Fruit fly (Drosophila melanogaster) whole organism, embryonic: ENCODE measurements around the gene DopEcR.

Experiments
- Abd-B ChIP-seq: fragments of 200-800 bp; sonication (Bioruptor generic); optimal IDR thresholded peaks from 2 replicates; lab custom pipeline; 2018; ENCODE audit warnings: missing biosample characterization, mild to moderate bottlenecking, missing genetic modification characterization, moderate library complexity
- Blimp-1 ChIP-seq: fragments of 200-800 bp; sonication (Bioruptor generic); optimal IDR thresholded peaks from 3 replicates; lab custom pipeline; 2018; ENCODE audit warnings: missing biosample characterization, missing genetic modification characterization, mild to moderate bottlenecking, moderate library complexity, missing genetic modification reagents
- BtbVII ChIP-seq: fragments of 200-800 bp; sonication (Bioruptor generic); optimal IDR thresholded peaks from 3 replicates; lab custom pipeline; 2017; ENCODE audit warnings: missing biosample characterization, mild to moderate bottlenecking, missing genetic modification characterization
- C15 ChIP-seq: fragments of 200-800 bp; sonication (Bioruptor generic); IDR thresholded peaks from 3 replicates; pipeline ENCODE4 v1.3.6; 2022; ENCODE audit warnings: missing biosample characterization, missing genetic modification characterization
- CG10147 ChIP-seq: fragments of 200-800 bp; sonication (Bioruptor generic); optimal IDR thresholded peaks from 2 replicates; lab custom pipeline; 2019; ENCODE audit warnings: missing biosample characterization, mild to moderate bottlenecking, missing genetic modification characterization, moderate library complexity
- CG1024 ChIP-seq: fragments of 200-800 bp; sonication (Bioruptor generic); IDR thresholded peaks from 2 replicates; pipeline ENCODE4 v1.3.6; 2022; ENCODE audit warnings: missing biosample characterization, missing genetic modification characterization
- CG11093 ChIP-seq: fragments of 200-800 bp; sonication (Bioruptor generic); IDR thresholded peaks from 3 replicates; pipeline ENCODE4 v1.3.6; 2022; ENCODE audit warnings: missing biosample characterization, missing genetic modification characterization
- CG11247 ChIP-seq: fragments of 200-800 bp; sonication (Bioruptor generic); IDR thresholded peaks from 2 replicates; pipeline ENCODE4 v1.3.6; 2022; ENCODE audit warnings: missing biosample characterization, missing genetic modification characterization
- CG11398 ChIP-seq: fragments of 200-800 bp; sonication (Bioruptor generic); optimal IDR thresholded peaks from 2 replicates; lab custom pipeline; 2016; ENCODE audit warnings: missing biosample characterization, missing genetic modification characterization
- CG11456 ChIP-seq: fragments of 200-800 bp; sonication (Bioruptor generic); IDR thresholded peaks from 3 replicates; pipeline ENCODE4 v1.3.6; 2022; ENCODE audit warnings: missing biosample characterization, missing genetic modification characterization
- CG12071 ChIP-seq: fragments of 200-800 bp; sonication (Bioruptor generic); optimal IDR thresholded peaks from 3 replicates; lab custom pipeline; 2018; ENCODE audit warnings: missing biosample characterization, mild to moderate bottlenecking, missing genetic modification characterization
- CG12219 ChIP-seq: fragments of 200-800 bp; sonication (Bioruptor generic); optimal IDR thresholded peaks from 3 replicates; lab custom pipeline; 2018; ENCODE audit warnings: missing biosample characterization, mild to moderate bottlenecking, missing genetic modification characterization
- CG2199 ChIP-seq: fragments of 200-800 bp; sonication (Bioruptor generic); IDR thresholded peaks from 3 replicates; pipeline ENCODE4 v1.3.6; 2022; ENCODE audit warnings: missing biosample characterization, missing genetic modification characterization
- CG4282 ChIP-seq: fragments of 200-800 bp; sonication (Bioruptor generic); optimal IDR thresholded peaks from 2 replicates; lab custom pipeline; 2016; ENCODE audit warnings: missing biosample characterization, missing genetic modification characterization
- CG5180 ChIP-seq: fragments of 200-800 bp; sonication (Bioruptor generic); optimal IDR thresholded peaks from 3 replicates; lab custom pipeline; 2017; ENCODE audit warnings: missing biosample characterization, missing genetic modification characterization, mild to moderate bottlenecking, moderate library complexity, missing genetic modification reagents
- CG6254 ChIP-seq: fragments of 200-800 bp; sonication (Bioruptor generic); optimal IDR thresholded peaks from 3 replicates; lab custom pipeline; 2017; ENCODE audit warnings: mild to moderate bottlenecking, missing biosample characterization, missing genetic modification reagents, missing genetic modification characterization
- CG6791 ChIP-seq: fragments of 200-800 bp; sonication (Bioruptor generic); IDR thresholded peaks from 3 replicates; pipeline ENCODE4 v1.3.6; 2022; ENCODE audit warnings: missing biosample characterization, missing genetic modification characterization; ENCODE audit not compliant: partially characterized antibody
- CG7271 ChIP-seq: fragments of 200-800 bp; sonication (Bioruptor generic); optimal IDR thresholded peaks from 2 replicates; lab custom pipeline; 2018; ENCODE audit warnings: missing biosample characterization, mild to moderate bottlenecking, missing genetic modification characterization, moderate library complexity
- CG8924 ChIP-seq: fragments of 200-800 bp; optimal IDR thresholded peaks from 3 replicates; lab custom pipeline; 2019; ENCODE audit warnings: missing biosample characterization, mild to moderate bottlenecking, missing genetic modification characterization, moderate library complexity
- Deaf1 ChIP-seq: fragments of 200-800 bp; optimal IDR thresholded peaks from 3 replicates; lab custom pipeline; 2019; ENCODE audit warnings: missing biosample characterization, mild to moderate bottlenecking, missing genetic modification characterization, moderate library complexity
- Eip74EF ChIP-seq, 2 experiments: fragments of 200-800 bp in 1 of 2; fragments of >200 bp in 1 of 2; sonication (Bioruptor generic) in 1 of 2; optimal IDR thresholded peaks; 2 replicates each; lab custom pipeline; 2017 to 2019; ENCODE audit warnings: missing biosample characterization in 2 of 2, missing genetic modification characterization in 2 of 2, mild to moderate bottlenecking in 1 of 2, moderate library complexity in 1 of 2
- Ets65A ChIP-seq: fragments of 200-800 bp; sonication (Bioruptor generic); peaks from one replicate; lab custom pipeline; 2016; ENCODE audit warnings: missing biosample characterization, missing genetic modification characterization
- Jarid2 ChIP-seq: fragments of 200-800 bp; sonication (Bioruptor generic); optimal IDR thresholded peaks from 3 replicates; lab custom pipeline; 2017; ENCODE audit warnings: mild to moderate bottlenecking, missing biosample characterization, missing genetic modification reagents, missing genetic modification characterization
- Mad ChIP-seq: fragments of 200-800 bp; sonication (Bioruptor generic); optimal IDR thresholded peaks from 2 replicates; lab custom pipeline; 2016; ENCODE audit warnings: missing biosample characterization, missing genetic modification characterization
- NC2β ChIP-seq: fragments of 200-800 bp; sonication (Bioruptor generic); optimal IDR thresholded peaks from 2 replicates; lab custom pipeline; 2016; ENCODE audit warnings: missing biosample characterization, missing genetic modification characterization
- NFAT ChIP-seq: fragments of 200-800 bp; sonication (Bioruptor generic); IDR thresholded peaks from 2 replicates; pipeline ENCODE4 v1.3.6; 2022; ENCODE audit warnings: missing biosample characterization, missing genetic modification characterization
- Neu2 ChIP-seq: fragments of 200-800 bp; sonication (Bioruptor generic); optimal IDR thresholded peaks from 3 replicates; lab custom pipeline; 2016; ENCODE audit warnings: missing biosample characterization, missing genetic modification characterization, borderline replicate concordance
- Nf-YA ChIP-seq: fragments of 200-800 bp; sonication (Bioruptor generic); IDR thresholded peaks from 2 replicates; pipeline ENCODE4 v1.3.6; 2022; ENCODE audit warnings: missing biosample characterization, missing genetic modification characterization
- Ravus ChIP-seq: fragments of 200-800 bp; sonication (Bioruptor generic); IDR thresholded peaks from 2 replicates; pipeline ENCODE4 v1.3.6; 2022; ENCODE audit warnings: missing biosample characterization, missing genetic modification characterization
- Sox102F ChIP-seq: fragments of 200-800 bp; sonication (Bioruptor generic); optimal IDR thresholded peaks from 2 replicates; lab custom pipeline; 2018; ENCODE audit warnings: missing biosample characterization, mild to moderate bottlenecking, missing genetic modification characterization, moderate library complexity
- Ssrp ChIP-seq: fragments of 200-800 bp; sonication (Bioruptor generic); optimal IDR thresholded peaks from 2 replicates; lab custom pipeline; 2018; ENCODE audit warnings: missing biosample characterization, mild to moderate bottlenecking, missing genetic modification characterization, moderate library complexity
- ab ChIP-seq: fragments of 200-800 bp; sonication (Bioruptor generic); optimal IDR thresholded peaks from 2 replicates; lab custom pipeline; 2016; ENCODE audit warnings: missing biosample characterization, missing genetic modification characterization
- ash1 ChIP-seq: fragments of 200-800 bp; sonication (Bioruptor generic); optimal IDR thresholded peaks from 2 replicates; lab custom pipeline; 2018; ENCODE audit warnings: missing biosample characterization, mild to moderate bottlenecking, missing genetic modification characterization
- ci ChIP-seq: fragments of 200-800 bp; sonication (Bioruptor generic); IDR thresholded peaks from 3 replicates; pipeline ENCODE4 v1.3.6; 2022; ENCODE audit warnings: missing biosample characterization, missing genetic modification characterization
- dm ChIP-seq: fragments of 200-800 bp; sonication (Bioruptor generic); optimal IDR thresholded peaks from 3 replicates; lab custom pipeline; 2016; ENCODE audit warnings: missing biosample characterization, missing genetic modification characterization
- esg ChIP-seq: fragments of 200-800 bp; sonication (Bioruptor generic); conservative IDR thresholded peaks from 2 replicates; pipeline ENCODE4 v1.3.6; 2022; ENCODE audit warnings: missing biosample characterization, missing genetic modification characterization
- gce ChIP-seq: fragments of 200-800 bp; sonication (Bioruptor generic); IDR thresholded peaks from 3 replicates; pipeline ENCODE4 v1.3.6; 2022; ENCODE audit warnings: missing biosample characterization, missing genetic modification characterization
- hb ChIP-seq: fragments of 200-800 bp; sonication (Bioruptor generic); IDR thresholded peaks from 3 replicates; pipeline ENCODE4 v1.3.6; 2022; ENCODE audit warnings: missing biosample characterization, missing genetic modification characterization; ENCODE audit not compliant: partially characterized antibody
- kni ChIP-seq: fragments of 200-800 bp; sonication (Bioruptor generic); optimal IDR thresholded peaks from 3 replicates; lab custom pipeline; 2017; ENCODE audit warnings: mild to moderate bottlenecking, missing biosample characterization, missing genetic modification reagents, missing genetic modification characterization
- lmd ChIP-seq: fragments of 200-800 bp; sonication (Bioruptor generic); IDR thresholded peaks from 2 replicates; pipeline ENCODE4 v1.3.6; 2022; ENCODE audit warnings: missing biosample characterization, missing genetic modification characterization
- nerfin-1 ChIP-seq: fragments of 200-800 bp; sonication (Bioruptor generic); optimal IDR thresholded peaks from 3 replicates; lab custom pipeline; 2019; ENCODE audit warnings: missing biosample characterization, mild to moderate bottlenecking, missing genetic modification characterization, moderate library complexity
- pho ChIP-seq: fragments of 200-800 bp; sonication (Bioruptor generic); optimal IDR thresholded peaks from 2 replicates; lab custom pipeline; 2016; ENCODE audit warnings: missing biosample characterization, missing genetic modification characterization
- row ChIP-seq: fragments of 200-800 bp; sonication (Bioruptor generic); IDR thresholded peaks from 3 replicates; pipeline ENCODE4 v1.3.6; 2022; ENCODE audit warnings: missing biosample characterization, missing genetic modification characterization
- run ChIP-seq: fragments of 200-800 bp; sonication (Bioruptor generic); optimal IDR thresholded peaks from 3 replicates; lab custom pipeline; 2018; ENCODE audit warnings: missing biosample characterization, mild to moderate bottlenecking, missing genetic modification characterization
- sd ChIP-seq: fragments of 200-800 bp; sonication (Bioruptor generic); optimal IDR thresholded peaks from 3 replicates; lab custom pipeline; 2018; ENCODE audit warnings: missing biosample characterization, mild to moderate bottlenecking, missing genetic modification characterization, moderate library complexity
- sens ChIP-seq: fragments of 200-800 bp; sonication (Bioruptor generic); peaks from one replicate; lab custom pipeline; 2016; ENCODE audit warnings: missing biosample characterization, missing genetic modification characterization
- sr ChIP-seq: fragments of 200-800 bp; sonication (Bioruptor generic); IDR thresholded peaks from 3 replicates; pipeline ENCODE4 v1.3.6; 2022; ENCODE audit warnings: missing biosample characterization, missing genetic modification characterization
- toy ChIP-seq: fragments of 200-800 bp; sonication (Bioruptor generic); IDR thresholded peaks from 2 replicates; pipeline ENCODE4 v1.3.6; 2022; ENCODE audit warnings: missing biosample characterization, missing genetic modification characterization
- zfh1 ChIP-seq: fragments of 200-800 bp; sonication (Bioruptor generic); IDR thresholded peaks from 3 replicates; pipeline ENCODE4 v1.3.6; 2022; ENCODE audit warnings: missing biosample characterization, missing genetic modification characterization

The DopEcR gene

DNA sequence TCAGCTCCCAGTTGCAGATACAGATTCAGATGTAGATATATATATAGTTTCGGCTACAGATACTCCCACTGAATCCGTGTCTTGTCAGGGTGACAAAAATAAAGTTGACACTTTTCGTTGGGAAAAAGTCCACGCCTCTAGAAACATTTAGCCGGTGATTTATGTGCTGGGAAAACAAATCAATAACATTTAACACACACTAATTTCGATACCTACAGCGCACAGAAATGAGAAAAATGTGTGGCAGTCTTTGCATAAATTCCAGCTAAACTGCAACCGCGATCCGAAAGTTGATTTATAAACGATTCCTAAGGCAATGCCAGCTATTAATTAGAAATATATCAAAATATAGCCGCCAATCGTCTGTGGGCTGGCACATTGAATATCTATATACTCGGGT, 8.0 kb upstream of the DopEcR start:
- TF ChIP-seq CG11398 (GFP tag; lab: Kevin White, UChicago) (no peak), sens (GFP tag; lab: Kevin White, UChicago) (peak; percentile 65), CG10147 (GFP tag; lab: Kevin White, UChicago) (no peak), row (GFP tag; lab: Robert Waterston, UW) (0 out of 3 replicates have a peak, but pooled peaks have one; percentile 1), sd (tag; lab: Kevin White, UChicago) (peak; percentile 87), sr (GFP tag; lab: Robert Waterston, UW) (peak; percentile 68; the same call in 2 of the 3 replicates), Abd-B (GFP tag; lab: Kevin White, UChicago) (no peak), Ets65A (GFP tag; lab: Kevin White, UChicago) (peak; percentile 63), pho (GFP tag; lab: Kevin White, UChicago) (no peak), hb (GFP tag; lab: Robert Waterston, UW) (no peak)

dm6 chr3L:4384326-4384662, 4.1 kb upstream of the DopEcR start, which contains the start of gene slow:
slow (plus strand) TSS chr3L:4384442.
- TF ChIP-seq lmd (GFP tag; lab: Robert Waterston, UW): no peak
- TF ChIP-seq esg (GFP tag; lab: Robert Waterston, UW): no peak
- TF ChIP-seq ci: 0 out of 3 replicates have a peak, but pooled peaks have one; percentile 51
- no peak for TF ChIP-seq ash1 (GFP tag; lab: Kevin White, UChicago)
- no peak for TF ChIP-seq NC2β (GFP tag; lab: Kevin White, UChicago)
- 0 out of 3 replicates have a peak, but pooled peaks have one; percentile 28 for TF ChIP-seq gce (GFP tag; lab: Robert Waterston, UW)
- TF ChIP-seq nerfin-1 (tag; lab: Kevin White, UChicago): peak; percentile 1
- TF ChIP-seq CG2199 (GFP tag; lab: Robert Waterston, UW): 0 out of 3 replicates have a peak, but pooled peaks have one; percentile 14
- no peak for TF ChIP-seq CG11247 (GFP tag; lab: Robert Waterston, UW)
- TF ChIP-seq run (tag; lab: Kevin White, UChicago): no peak
- peak; percentile 27 for TF ChIP-seq kni (GFP tag; lab: Kevin White, UChicago)
- TF ChIP-seq Deaf1 (tag; lab: Kevin White, UChicago): peak; percentile 92
- peak in 1 of 2 experiments; percentile 7 for TF ChIP-seq Eip74EF (GFP tag; optimal IDR thresholded peaks at IDR 0.05; lab: Kevin White, UChicago)
- TF ChIP-seq CG11456 (GFP tag; lab: Robert Waterston, UW): no peak
- peak; percentile 12 for TF ChIP-seq CG6254 (GFP tag; lab: Kevin White, UChicago)
- peak; percentile 36; the same call in 1 of the 2 replicates for TF ChIP-seq Nf-YA (GFP tag; lab: Robert Waterston, UW)
- no peak for TF ChIP-seq BtbVII (GFP tag; lab: Kevin White, UChicago)
- TF ChIP-seq zfh1 (GFP tag; lab: Robert Waterston, UW): no peak
- no peak for TF ChIP-seq CG8924 (tag; lab: Kevin White, UChicago)
- no peak for TF ChIP-seq C15
- no peak for TF ChIP-seq dm (GFP tag; lab: Kevin White, UChicago)
- TF ChIP-seq Ravus (GFP tag; lab: Robert Waterston, UW): no peak
- TF ChIP-seq Mad (GFP tag; lab: Kevin White, UChicago): no peak
- TF ChIP-seq ab (GFP tag; lab: Kevin White, UChicago): no peak
- TF ChIP-seq toy (GFP tag; lab: Robert Waterston, UW): no peak
- no peak for TF ChIP-seq Neu2 (GFP tag; lab: Kevin White, UChicago)
- TF ChIP-seq Sox102F (GFP tag; lab: Kevin White, UChicago): no peak
- no peak for TF ChIP-seq Ssrp (tag; lab: Kevin White, UChicago)
- peak; percentile 58 for TF ChIP-seq CG7271
- TF ChIP-seq Jarid2 (GFP tag; lab: Kevin White, UChicago): peak; percentile 70
- TF ChIP-seq CG4282: no peak
- TF ChIP-seq CG6791: 0 out of 3 replicates have a peak, but pooled peaks have one; percentile 30
- TF ChIP-seq CG11093 (GFP tag; lab: Robert Waterston, UW): no peak
- peak; percentile 77 for TF ChIP-seq Blimp-1 (GFP tag; lab: Kevin White, UChicago)
- TF ChIP-seq CG12219 (GFP tag; lab: Kevin White, UChicago): no peak
- no peak for TF ChIP-seq CG12071 (GFP tag; lab: Kevin White, UChicago)
- TF ChIP-seq CG1024 (GFP tag; lab: Robert Waterston, UW): no peak
- peak; percentile 88 for TF ChIP-seq CG5180 (GFP tag; lab: Kevin White, UChicago)
- no peak for TF ChIP-seq Ets65A (GFP tag; lab: Kevin White, UChicago)
- no peak for TF ChIP-seq NFAT (GFP tag; lab: Robert Waterston, UW)
- TF ChIP-seq hb (GFP tag; lab: Robert Waterston, UW): 0 out of 3 replicates have a peak, but pooled peaks have one; percentile 20
